Fruit fly (Drosophila melanogaster) whole organism, embryonic: ENCODE results near the gene E2f2.
A peak's percentile ranks its signal among the peaks of the same experiment; 100 is the strongest.

Experiments
- Abd-B ChIP-seq: fragments of 200-800 bp; sonication (Bioruptor generic); optimal IDR thresholded peaks from 2 replicates; lab custom pipeline; 2018; ENCODE audit warnings: missing biosample characterization, mild to moderate bottlenecking, missing genetic modification characterization, moderate library complexity
- BtbVII ChIP-seq: fragments of 200-800 bp; sonication (Bioruptor generic); optimal IDR thresholded peaks from 3 replicates; lab custom pipeline; 2017; ENCODE audit warnings: missing biosample characterization, mild to moderate bottlenecking, missing genetic modification characterization
- Bteb2 ChIP-seq: fragments of 200-800 bp; sonication (Bioruptor generic); optimal IDR thresholded peaks from 2 replicates; lab custom pipeline; 2016; ENCODE audit warnings: missing biosample characterization, missing genetic modification characterization
- CG11085 ChIP-seq: fragments of 200-800 bp; sonication (Bioruptor generic); IDR thresholded peaks from 2 replicates; pipeline ENCODE4 v1.3.6; 2022; ENCODE audit warnings: missing biosample characterization, missing genetic modification characterization
- CG11456 ChIP-seq: fragments of 200-800 bp; sonication (Bioruptor generic); IDR thresholded peaks from 3 replicates; pipeline ENCODE4 v1.3.6; 2022; ENCODE audit warnings: missing biosample characterization, missing genetic modification characterization
- CG12769 ChIP-seq: fragments of 200-800 bp; sonication (Bioruptor generic); optimal IDR thresholded peaks from 2 replicates; lab custom pipeline; 2019; ENCODE audit warnings: missing biosample characterization, mild to moderate bottlenecking, missing genetic modification characterization, moderate library complexity
- CG13424 ChIP-seq: fragments of 200-800 bp; sonication (Bioruptor generic); optimal IDR thresholded peaks from 2 replicates; lab custom pipeline; 2019; ENCODE audit warnings: missing biosample characterization, mild to moderate bottlenecking, missing genetic modification characterization, moderate library complexity
- CG1647 ChIP-seq: fragments of 200-800 bp; sonication (Bioruptor generic); optimal IDR thresholded peaks from 3 replicates; lab custom pipeline; 2016; ENCODE audit warnings: missing biosample characterization, missing genetic modification characterization
- CG18619 ChIP-seq: fragments of 200-800 bp; sonication (Bioruptor generic); optimal IDR thresholded peaks from 3 replicates; lab custom pipeline; 2017; ENCODE audit warnings: missing biosample characterization, mild to moderate bottlenecking, missing genetic modification characterization
- CG30020 ChIP-seq: fragments of 200-800 bp; optimal IDR thresholded peaks from 2 replicates; lab custom pipeline; 2019; ENCODE audit warnings: missing biosample characterization, mild to moderate bottlenecking, missing genetic modification characterization, moderate library complexity
- CG42726 ChIP-seq: fragments of 200-800 bp; sonication (Bioruptor generic); IDR thresholded peaks from 2 replicates; pipeline ENCODE4 v1.3.6; 2022; ENCODE audit warnings: missing biosample characterization, missing genetic modification characterization; ENCODE audit not compliant: partially characterized antibody
- CG4360 ChIP-seq: fragments of 200-800 bp; sonication (Bioruptor generic); IDR thresholded peaks from 2 replicates; pipeline ENCODE4 v1.3.6; 2022; ENCODE audit warnings: missing biosample characterization, missing genetic modification characterization
- CG43689 ChIP-seq: fragments of 200-800 bp; sonication (Bioruptor generic); IDR thresholded peaks from 2 replicates; pipeline ENCODE4 v1.3.6; 2022; ENCODE audit warnings: missing biosample characterization, missing genetic modification characterization
- CG7987 ChIP-seq: fragments of 200-800 bp; sonication (Bioruptor generic); optimal IDR thresholded peaks from 2 replicates; lab custom pipeline; 2018; ENCODE audit warnings: missing biosample characterization, mild to moderate bottlenecking, missing genetic modification characterization, moderate library complexity
- CG8290 ChIP-seq, 3 experiments: fragments of 200-800 bp; sonication (Bioruptor generic); optimal IDR thresholded peaks; 2 replicates each; lab custom pipeline; 2016 to 2019; ENCODE audit warnings: missing biosample characterization in 3 of 3, missing genetic modification characterization in 3 of 3, mild to moderate bottlenecking in 2 of 3, moderate library complexity in 1 of 3
- CTCF ChIP-seq: fragments of 200-800 bp; sonication (Bioruptor generic); optimal IDR thresholded peaks from 2 replicates; lab custom pipeline; 2017; ENCODE audit warnings: missing biosample characterization, mild to moderate bottlenecking, missing genetic modification characterization, moderate library complexity
- Drgx ChIP-seq: fragments of 200-800 bp; sonication (Bioruptor generic); IDR thresholded peaks from 2 replicates; pipeline ENCODE4 v1.3.6; 2022; ENCODE audit warnings: missing biosample characterization, missing genetic modification characterization
- ERR ChIP-seq: fragments of 200-800 bp; sonication (Bioruptor generic); optimal IDR thresholded peaks from 2 replicates; lab custom pipeline; 2016; ENCODE audit warnings: missing biosample characterization, missing genetic modification characterization
- MBD-R2 ChIP-seq: fragments of 200-800 bp; sonication (Bioruptor generic); IDR thresholded peaks from 2 replicates; pipeline ENCODE4 v1.3.6; 2022; ENCODE audit warnings: missing biosample characterization, missing genetic modification characterization
- Meics ChIP-seq: fragments of 200-800 bp; sonication (Bioruptor generic); optimal IDR thresholded peaks from 2 replicates; lab custom pipeline; 2017; ENCODE audit warnings: missing biosample characterization, mild to moderate bottlenecking, missing genetic modification characterization
- PHDP ChIP-seq: fragments of 200-800 bp; sonication (Bioruptor generic); optimal IDR thresholded peaks from 3 replicates; lab custom pipeline; 2018; ENCODE audit warnings: missing biosample characterization, mild to moderate bottlenecking, missing genetic modification characterization, moderate library complexity
- Rfx ChIP-seq: fragments of 200-800 bp; sonication (Bioruptor generic); IDR thresholded peaks from 2 replicates; pipeline ENCODE4 v1.3.6; 2022; ENCODE audit warnings: missing biosample characterization, missing genetic modification characterization
- Six4 ChIP-seq: fragments of 200-800 bp; sonication (Bioruptor generic); optimal IDR thresholded peaks from 2 replicates; lab custom pipeline; 2016; ENCODE audit warnings: missing biosample characterization, missing genetic modification characterization
- Taf1 ChIP-seq: fragments of 200-800 bp; sonication (Bioruptor generic); IDR thresholded peaks from 2 replicates; pipeline ENCODE4 v1.3.6; 2022; ENCODE audit warnings: missing biosample characterization, missing genetic modification characterization
- Trl ChIP-seq, 3 experiments: fragments of >200 bp in 2 of 3; fragments of 200-800 bp in 1 of 3; sonication (Bioruptor generic) in 1 of 3; optimal IDR thresholded peaks; 2 replicates in 1 of 3; 3 replicates in 2 of 3; lab custom pipeline; 2016 to 2017; ENCODE audit warnings: missing biosample characterization in 1 of 3, missing genetic modification characterization in 1 of 3
- ac ChIP-seq: fragments of 200-800 bp; sonication (Bioruptor generic); optimal IDR thresholded peaks from 3 replicates; lab custom pipeline; 2017; ENCODE audit warnings: missing biosample characterization, mild to moderate bottlenecking, missing genetic modification characterization
- bsh ChIP-seq, 2 experiments: fragments of 200-800 bp; sonication (Bioruptor generic); optimal IDR thresholded peaks; 2 replicates each; lab custom pipeline; 2017 to 2018; ENCODE audit warnings: mild to moderate bottlenecking in 2 of 2, missing biosample characterization in 2 of 2, missing genetic modification characterization in 2 of 2, moderate library complexity in 1 of 2
- btn ChIP-seq: fragments of 200-800 bp; sonication (Bioruptor generic); optimal IDR thresholded peaks from 2 replicates; lab custom pipeline; 2016; ENCODE audit warnings: missing biosample characterization, missing genetic modification characterization
- chinmo ChIP-seq: fragments of 200-800 bp; sonication (Bioruptor generic); IDR thresholded peaks from 4 replicates; pipeline ENCODE4 v1.3.6; 2022; ENCODE audit warnings: missing biosample characterization, missing genetic modification characterization; ENCODE audit not compliant: partially characterized antibody
- croc ChIP-seq: fragments of 200-800 bp; sonication (Bioruptor generic); conservative IDR thresholded peaks from 3 replicates; pipeline ENCODE4 v1.3.6; 2022; ENCODE audit warnings: missing biosample characterization, missing genetic modification characterization
- crol ChIP-seq: fragments of 200-800 bp; sonication (Bioruptor generic); IDR thresholded peaks from 2 replicates; pipeline ENCODE4 v1.3.6; 2022; ENCODE audit warnings: missing biosample characterization, missing genetic modification characterization
- dpn ChIP-seq, 2 experiments: fragments of 200-800 bp; sonication (Bioruptor generic); optimal IDR thresholded peaks; 3 replicates each; lab custom pipeline; 2016; ENCODE audit warnings: missing biosample characterization in 2 of 2, missing genetic modification characterization in 2 of 2
- gcm ChIP-seq: fragments of 200-800 bp; sonication (Bioruptor generic); optimal IDR thresholded peaks from 2 replicates; lab custom pipeline; 2019; ENCODE audit warnings: missing biosample characterization, mild to moderate bottlenecking, missing genetic modification characterization, moderate library complexity
- gem ChIP-seq: fragments of 200-800 bp; sonication (Bioruptor generic); optimal IDR thresholded peaks from 2 replicates; lab custom pipeline; 2019; ENCODE audit warnings: missing biosample characterization, mild to moderate bottlenecking, missing genetic modification characterization, moderate library complexity
- grau ChIP-seq: fragments of 200-800 bp; optimal IDR thresholded peaks from 3 replicates; lab custom pipeline; 2019; ENCODE audit warnings: missing biosample characterization, mild to moderate bottlenecking, missing genetic modification characterization, moderate library complexity
- her ChIP-seq: fragments of 200-800 bp; sonication (Bioruptor generic); optimal IDR thresholded peaks from 2 replicates; lab custom pipeline; 2016; ENCODE audit warnings: missing biosample characterization, missing genetic modification characterization
- inv ChIP-seq: fragments of 200-800 bp; sonication (Bioruptor generic); IDR thresholded peaks from 2 replicates; pipeline ENCODE4 v1.3.6; 2022; ENCODE audit warnings: missing biosample characterization, missing genetic modification characterization; ENCODE audit not compliant: partially characterized antibody
- ken ChIP-seq: fragments of 200-800 bp; sonication (Bioruptor generic); IDR thresholded peaks from 3 replicates; pipeline ENCODE4 v1.3.6; 2022; ENCODE audit warnings: missing biosample characterization, missing genetic modification characterization
- mam ChIP-seq: fragments of 200-800 bp; sonication (Bioruptor generic); optimal IDR thresholded peaks from 3 replicates; lab custom pipeline; 2016; ENCODE audit warnings: missing biosample characterization, missing genetic modification characterization
- nerfin-2 ChIP-seq: fragments of 200-800 bp; sonication (Bioruptor generic); IDR thresholded peaks from 2 replicates; pipeline ENCODE4 v1.3.6; 2022; ENCODE audit warnings: missing biosample characterization, missing genetic modification characterization; ENCODE audit not compliant: partially characterized antibody
- prd ChIP-seq, 3 experiments: fragments of >200 bp in 2 of 3; fragments of 200-800 bp in 1 of 3; sonication (Bioruptor generic) in 1 of 3; optimal IDR thresholded peaks in 2 of 3; IDR thresholded peaks in 1 of 3; 2 replicates in 2 of 3; 3 replicates in 1 of 3; pipeline versions ENCODE4 v1.3.6 to Lab custom; 2017 to 2022; ENCODE audit warnings: missing biosample characterization in 1 of 3, missing genetic modification characterization in 1 of 3
- salm ChIP-seq: fragments of 200-800 bp; sonication (Bioruptor generic); optimal IDR thresholded peaks from 2 replicates; lab custom pipeline; 2018; ENCODE audit warnings: missing biosample characterization, mild to moderate bottlenecking, missing genetic modification characterization
- tup ChIP-seq: fragments of 200-800 bp; sonication (Bioruptor generic); optimal IDR thresholded peaks from 2 replicates; lab custom pipeline; 2016; ENCODE audit warnings: missing biosample characterization, mild to moderate bottlenecking, missing genetic modification characterization, moderate library complexity
- usp ChIP-seq: fragments of >200 bp; optimal IDR thresholded peaks from 2 replicates; lab custom pipeline; 2017; ENCODE audit warnings: missing biosample characterization, missing genetic modification characterization

The E2f2 gene

DNA sequence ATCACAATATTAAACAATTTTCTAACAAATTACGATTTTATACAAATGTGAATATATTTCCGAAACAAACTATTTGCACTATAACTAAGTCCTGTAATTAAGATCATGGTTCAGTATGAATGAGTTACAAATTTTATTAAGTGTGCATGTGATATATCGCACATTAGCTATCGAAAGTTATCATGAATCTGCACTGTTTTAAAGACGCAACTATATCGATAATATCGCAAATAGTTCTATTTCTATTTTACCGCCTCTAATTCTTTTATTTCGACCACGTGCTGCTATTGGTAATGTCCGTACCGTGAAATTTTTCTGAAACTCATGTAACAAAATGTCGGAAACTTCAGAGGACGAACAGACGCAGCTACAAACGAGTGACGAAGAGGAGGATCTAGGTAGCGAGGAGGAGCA lies 13.6 kb downstream of the E2f2 start, which contains the start of gene pths (continued):
- TF ChIP-seq PHDP (tag; lab: Kevin White, UChicago) (peak; percentile 4), Meics (no peak), inv (GFP tag; lab: Robert Waterston, UW) (peak; percentile 79), MBD-R2 (GFP tag; lab: Robert Waterston, UW) (peak; percentile 39), CG30020 (tag; lab: Kevin White, UChicago) (peak; percentile 98), ken (GFP tag; lab: Robert Waterston, UW) (peak; percentile 47; the same call in 1 of the 3 replicates), CG1647 (GFP tag; lab: Kevin White, UChicago) (no peak), Trl (optimal IDR thresholded peaks at IDR 0.05; lab: Kevin White, UChicago) (no peak), Trl (GFP tag; optimal IDR thresholded peaks at IDR 0.05; lab: Kevin White, UChicago) (peak; percentile 40), CG13424 (tag; lab: Kevin White, UChicago) (peak; percentile 38), CG7987 (no peak), CG4360 (GFP tag; lab: Robert Waterston, UW) (no peak), btn (GFP tag; lab: Kevin White, UChicago) (no peak), dpn (GFP tag; optimal IDR thresholded peaks at IDR 0.05; lab: Kevin White, UChicago) (peak; percentile 15 to 65), BtbVII (GFP tag; lab: Kevin White, UChicago) (no peak), ERR (peak; percentile 40), mam (GFP tag; lab: Kevin White, UChicago) (peak; percentile 79), CG18619 (no peak), CG43689 (GFP tag; lab: Robert Waterston, UW) (no peak), bsh (GFP tag; optimal IDR thresholded peaks at IDR 0.05; lab: Kevin White, UChicago) (no peak), croc (GFP tag; lab: Robert Waterston, UW) (no peak), Drgx (GFP tag; lab: Robert Waterston, UW) (no peak), salm (no peak), gem (tag; lab: Kevin White, UChicago) (no peak), gcm (no peak), Six4 (GFP tag; lab: Kevin White, UChicago) (no peak), grau (tag; lab: Kevin White, UChicago) (peak; percentile 44), chinmo (GFP tag; lab: Robert Waterston, UW) (no peak), CG11456 (GFP tag; lab: Robert Waterston, UW) (peak; percentile 75; the same call in 1 of the 3 replicates), Abd-B (GFP tag; lab: Kevin White, UChicago) (no peak), her (GFP tag; lab: Kevin White, UChicago) (peak; percentile 23), prd (optimal IDR thresholded peaks at IDR 0.05; lab: Kevin White, UChicago) (no peak), prd (GFP tag; IDR thresholded peaks at IDR 0.05; lab: Robert Waterston, UW) (peak; percentile 75), Rfx (GFP tag; lab: Robert Waterston, UW) (peak; percentile 77), nerfin-2 (GFP tag; lab: Robert Waterston, UW) (peak; percentile 74), Taf1 (no peak), ac (GFP tag; lab: Kevin White, UChicago) (no peak), Bteb2 (GFP tag; lab: Kevin White, UChicago) (no peak), usp (no peak), crol (GFP tag; lab: Robert Waterston, UW) (no peak), tup (GFP tag; lab: Kevin White, UChicago) (no peak), CG11085 (GFP tag; lab: Robert Waterston, UW) (peak; percentile 58; the same call in 1 of the 2 replicates), CG12769 (tag; lab: Kevin White, UChicago) (peak; percentile 70), CG42726 (peak; percentile 83), CG8290 (GFP tag; optimal IDR thresholded peaks at IDR 0.05; lab: Kevin White, UChicago) (peak; percentile 45), CG8290 (tag; optimal IDR thresholded peaks at IDR 0.05; lab: Kevin White, UChicago) (peak in 1 of 2 experiments; percentile 84), CTCF (GFP tag; lab: Kevin White, UChicago) (no peak)
